Fruit fly (Drosophila melanogaster): ENCODE data around the gene Vml.

Gene Vml

DNA sequence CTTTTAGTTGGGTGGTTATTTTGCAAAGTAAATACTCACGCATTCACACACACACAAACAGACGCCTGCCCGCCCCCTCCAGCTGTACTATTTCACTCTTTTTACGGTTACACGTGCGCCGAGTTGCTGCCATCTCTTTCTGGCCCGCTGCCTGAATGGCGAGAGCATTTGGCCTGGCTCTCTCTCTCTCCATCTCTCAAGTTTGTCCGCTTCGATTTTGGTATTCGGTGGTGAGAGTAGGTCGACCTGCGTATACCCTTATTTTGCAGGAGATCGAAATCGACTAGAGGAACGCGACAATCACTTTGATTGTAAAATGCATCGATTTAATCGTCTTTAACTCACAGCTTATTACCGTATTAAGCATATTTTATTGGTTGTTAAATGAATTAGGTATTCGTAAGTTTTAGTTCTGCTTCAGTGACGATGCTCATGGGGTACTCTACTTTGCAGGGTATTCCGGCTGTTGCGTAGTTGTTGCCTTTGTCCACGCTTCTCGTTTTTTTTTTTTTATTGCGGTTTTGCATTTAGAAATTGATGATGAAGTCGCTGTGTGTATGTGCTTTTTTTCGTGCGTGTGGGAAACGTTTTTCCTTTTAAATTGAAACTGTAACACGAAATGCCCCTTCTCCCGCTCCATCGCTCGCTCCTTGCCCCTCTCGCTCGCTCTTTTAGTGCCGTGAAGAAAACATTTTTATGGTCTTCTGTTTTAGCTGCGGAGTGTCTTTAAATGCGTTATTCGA lies 28.3 kb downstream of the Vml start (continued):
- peak; percentile 91 for TF ChIP-seq CG7556 (GFP tag; optimal IDR thresholded peaks at IDR 0.05)
- TF ChIP-seq sc (optimal IDR thresholded peaks at IDR 0.05), result no peak
- TF ChIP-seq sc (GFP tag; optimal IDR thresholded peaks at IDR 0.05), result peak; percentile 77
- peak; percentile 69 for TF ChIP-seq zen (tag; optimal IDR thresholded peaks at IDR 0.05)
- TF ChIP-seq Dref (GFP tag; IDR thresholded peaks at IDR 0.05), result no peak
- peak; percentile 60 for TF ChIP-seq CG14965 (GFP tag; optimal IDR thresholded peaks at IDR 0.05; ENCODE audit: borderline replicate concordance)
- no peak for TF ChIP-seq CG17912 (GFP tag; optimal IDR thresholded peaks at IDR 0.05)
- peak; percentile 75 for TF ChIP-seq onecut (GFP tag; IDR thresholded peaks at IDR 0.05)
- peak; percentile 65 for TF ChIP-seq CG3838 (GFP tag; optimal IDR thresholded peaks at IDR 0.05)
- no peak for TF ChIP-seq HLHmδ (GFP tag; optimal IDR thresholded peaks at IDR 0.05)
- TF ChIP-seq CG9817 (tag; optimal IDR thresholded peaks at IDR 0.05), result peak; percentile 81
- TF ChIP-seq zf30C (GFP tag; optimal IDR thresholded peaks at IDR 0.05), result no peak
- peak; percentile 91 for TF ChIP-seq her (GFP tag; optimal IDR thresholded peaks at IDR 0.05)
- peak; percentile 74 for TF ChIP-seq ara (GFP tag; IDR thresholded peaks at IDR 0.05)
- TF ChIP-seq CG32532 (GFP tag; IDR thresholded peaks at IDR 0.05), result peak; percentile 87
- peak; percentile 6 for TF ChIP-seq CG9797 (GFP tag; optimal IDR thresholded peaks at IDR 0.05)
- peak; percentile 77 for TF ChIP-seq CG15514 (GFP tag; optimal IDR thresholded peaks at IDR 0.05)
- 0 out of 2 replicates have a peak, but pooled peaks have one; percentile 24 for TF ChIP-seq GATAe (GFP tag; conservative IDR thresholded peaks at IDR 0.05)
- no peak for TF ChIP-seq fru (optimal IDR thresholded peaks at IDR 0.05)
- peak; percentile 73 for TF ChIP-seq Bteb2 (GFP tag; optimal IDR thresholded peaks at IDR 0.05)
- no peak for TF ChIP-seq CG43689 (GFP tag; IDR thresholded peaks at IDR 0.05)
- TF ChIP-seq CG6854 (GFP tag; optimal IDR thresholded peaks at IDR 0.05), result peak; percentile 87
- no peak; the same call in 1 of the 2 replicates for TF ChIP-seq Scr (GFP tag; IDR thresholded peaks at IDR 0.05; ENCODE audit: partially characterized antibody)
- TF ChIP-seq ham (GFP tag; IDR thresholded peaks at IDR 0.05), result peak; percentile 72; the same call in 1 of the 2 replicates
- peak; percentile 86 for TF ChIP-seq Hr3 (GFP tag; optimal IDR thresholded peaks at IDR 0.05)
- TF ChIP-seq CG8924 (tag; optimal IDR thresholded peaks at IDR 0.05), result peak; percentile 92
- TF ChIP-seq H2.0 (GFP tag; IDR thresholded peaks at IDR 0.05), result peak; percentile 78
- TF ChIP-seq nom (GFP tag; optimal IDR thresholded peaks at IDR 0.05), result peak; percentile 78
- TF ChIP-seq CG4820 (GFP tag; optimal IDR thresholded peaks at IDR 0.05), result peak; percentile 82
- TF ChIP-seq Bdp1 (GFP tag; optimal IDR thresholded peaks at IDR 0.05), result peak; percentile 83
- TF ChIP-seq CG7357 (GFP tag; IDR thresholded peaks at IDR 0.05), result peak; percentile 69
- peak; percentile 81 for TF ChIP-seq Ssrp (tag; optimal IDR thresholded peaks at IDR 0.05)
- peak; percentile 46; the same call in 1 of the 2 replicates for TF ChIP-seq CG4730 (GFP tag; IDR thresholded peaks at IDR 0.05)
- TF ChIP-seq Sin3A (optimal IDR thresholded peaks at IDR 0.05), result no peak
- peak; percentile 85 for TF ChIP-seq Rfx (GFP tag; IDR thresholded peaks at IDR 0.05)
- TF ChIP-seq pho (GFP tag; optimal IDR thresholded peaks at IDR 0.05), result peak; percentile 94
- TF ChIP-seq pros (GFP tag; optimal IDR thresholded peaks at IDR 0.05), result peak; percentile 89
- peak; percentile 17; the same call in 1 of the 2 replicates for TF ChIP-seq sim (GFP tag; IDR thresholded peaks at IDR 0.05)
- TF ChIP-seq CG8388 (GFP tag; optimal IDR thresholded peaks at IDR 0.05), result peak; percentile 88
- peak; percentile 84 for TF ChIP-seq Dek (tag; optimal IDR thresholded peaks at IDR 0.05)
- TF ChIP-seq crc (GFP tag; optimal IDR thresholded peaks at IDR 0.05), result peak; percentile 73
- peak; percentile 87 for TF ChIP-seq CG15269 (tag; optimal IDR thresholded peaks at IDR 0.05)
- TF ChIP-seq Optix (GFP tag; IDR thresholded peaks at IDR 0.05), result peak; percentile 86
- TF ChIP-seq so (GFP tag; IDR thresholded peaks at IDR 0.05), result peak; percentile 85
- TF ChIP-seq pzg (GFP tag; optimal IDR thresholded peaks at IDR 0.05), result no peak
- TF ChIP-seq CG10274 (GFP tag; optimal IDR thresholded peaks at IDR 0.05), result peak; percentile 98
- TF ChIP-seq CG11723 (GFP tag; optimal IDR thresholded peaks at IDR 0.05), result peak; percentile 85
- TF ChIP-seq CG17829 (tag; optimal IDR thresholded peaks at IDR 0.05), result peak; percentile 83
- TF ChIP-seq grn (GFP tag; optimal IDR thresholded peaks at IDR 0.05), result peak; percentile 19
- TF ChIP-seq CG30020 (tag; optimal IDR thresholded peaks at IDR 0.05), result peak; percentile 30

All from whole organism, embryonic.